Worm (Caenorhabditis elegans) whole organism, L4 larva: ENCODE results near the gene F07C3.2.

ENCODE experiments used
- F10B5.3 ChIP-seq: sonication (generic microtip); optimal IDR thresholded peaks from 2 replicates; lab custom pipeline; 2016; ENCODE audit warnings: mild to moderate bottlenecking, missing genetic modification characterization, missing compliant biosample characterization
- F37D6.2 ChIP-seq: sonication (generic microtip); optimal IDR thresholded peaks from 2 replicates; lab custom pipeline; 2016; ENCODE audit warnings: mild to moderate bottlenecking, missing genetic modification characterization, missing compliant biosample characterization
- F44E2.7 ChIP-seq: fragments of 200-800 bp; sonication (Bioruptor generic); IDR thresholded peaks from 2 replicates; pipeline ENCODE4 v2.1.2; 2022; ENCODE audit warnings: missing genetic modification characterization, missing compliant biosample characterization
- Y105C5A.15 ChIP-seq: fragments of 200-800 bp; sonication (Bioruptor generic); IDR thresholded peaks from 2 replicates; pipeline ENCODE4 v1.3.6; 2022; ENCODE audit warnings: missing genetic modification characterization, missing compliant biosample characterization
- aha-1 ChIP-seq: fragments of 150-350 bp; peaks from one replicate; lab custom pipeline; 2014; ENCODE audit warnings: missing biosample characterization, missing genetic modification characterization
- arid-1 ChIP-seq: fragments of 200-800 bp; sonication (Bioruptor generic); conservative IDR thresholded peaks from 2 replicates; pipeline ENCODE4 v1.3.6; 2022; ENCODE audit warnings: missing genetic modification reagents, missing genetic modification characterization, missing compliant biosample characterization
- ceh-20 ChIP-seq: fragments of 200-800 bp; sonication (Bioruptor generic); IDR thresholded peaks from 2 replicates; pipeline ENCODE4 v1.3.6; 2022; ENCODE audit warnings: missing genetic modification reagents, missing genetic modification characterization, missing compliant biosample characterization
- ceh-32 ChIP-seq: sonication (generic microtip); optimal IDR thresholded peaks from 2 replicates; lab custom pipeline; 2016; ENCODE audit warnings: mild to moderate bottlenecking, missing genetic modification characterization, missing compliant biosample characterization; ENCODE audit not compliant: poor library complexity
- ceh-44 ChIP-seq: fragments of 200-800 bp; sonication (Bioruptor generic); IDR thresholded peaks from 2 replicates; pipeline ENCODE4 v1.3.6; 2022; ENCODE audit warnings: missing genetic modification reagents, missing genetic modification characterization, missing compliant biosample characterization
- ceh-82 ChIP-seq: sonication (generic microtip); optimal IDR thresholded peaks from 2 replicates; lab custom pipeline; 2017; ENCODE audit warnings: missing biosample characterization, missing genetic modification characterization
- daf-12 ChIP-seq: fragments of 150-350 bp; optimal IDR thresholded peaks from 2 replicates; lab custom pipeline; 2014; ENCODE audit warnings: missing biosample characterization, missing genetic modification reagents, missing genetic modification characterization
- daf-16 ChIP-seq, 3 experiments: sonication (generic microtip); optimal IDR thresholded peaks; 2 replicates each; lab custom pipeline; 2016 to 2017; ENCODE audit warnings: missing genetic modification characterization in 3 of 3, missing genetic modification reagents in 3 of 3, mild to moderate bottlenecking in 2 of 3, missing compliant biosample characterization in 2 of 3, missing biosample characterization in 1 of 3, moderate library complexity in 1 of 3
- egl-27 ChIP-seq: sonication (generic microtip); optimal IDR thresholded peaks from 3 replicates; lab custom pipeline; 2017; ENCODE audit warnings: missing biosample characterization, missing genetic modification reagents, missing genetic modification characterization
- lin-29 ChIP-seq: fragments of 200-800 bp; sonication (Bioruptor generic); IDR thresholded peaks from 2 replicates; pipeline ENCODE4 v1.3.6; 2022; ENCODE audit warnings: missing genetic modification reagents, missing genetic modification characterization, missing compliant biosample characterization
- lir-3 ChIP-seq: sonication (generic microtip); optimal IDR thresholded peaks from 2 replicates; lab custom pipeline; 2016; ENCODE audit warnings: mild to moderate bottlenecking, missing genetic modification characterization, missing compliant biosample characterization
- mdl-1 ChIP-seq, 2 experiments: fragments of 150-350 bp in 1 of 2; sonication (generic microtip) in 1 of 2; optimal IDR thresholded peaks; 2 replicates each; lab custom pipeline; 2014 to 2017; ENCODE audit warnings: missing biosample characterization in 2 of 2, missing genetic modification characterization in 2 of 2
- mdt-29 ChIP-seq: fragments of 200-800 bp; sonication (Bioruptor generic); IDR thresholded peaks from 2 replicates; pipeline ENCODE4 v1.3.6; 2022; ENCODE audit warnings: missing genetic modification reagents, missing genetic modification characterization, missing compliant biosample characterization
- mep-1 ChIP-seq: fragments of 150-350 bp; sonication (generic microtip); optimal IDR thresholded peaks from 3 replicates; lab custom pipeline; 2014; ENCODE audit warnings: missing biosample characterization, missing genetic modification characterization
- mxl-2 ChIP-seq: fragments of 200-800 bp; sonication (Bioruptor generic); conservative IDR thresholded peaks from 2 replicates; pipeline ENCODE4 v1.3.6; 2022; ENCODE audit warnings: missing genetic modification reagents, missing genetic modification characterization, missing compliant biosample characterization
- nhr-111 ChIP-seq: fragments of 200-800 bp; sonication (Bioruptor generic); optimal IDR thresholded peaks from 2 replicates; lab custom pipeline; 2018; ENCODE audit warnings: mild to moderate bottlenecking, missing genetic modification characterization, missing compliant biosample characterization
- nhr-41 ChIP-seq: fragments of 200-800 bp; sonication (Bioruptor generic); IDR thresholded peaks from 2 replicates; pipeline ENCODE4 v1.3.6; 2022; ENCODE audit warnings: missing genetic modification reagents, missing genetic modification characterization, missing compliant biosample characterization
- nhr-48 ChIP-seq: sonication (generic microtip); optimal IDR thresholded peaks from 2 replicates; lab custom pipeline; 2016; ENCODE audit warnings: mild to moderate bottlenecking, missing genetic modification characterization, missing compliant biosample characterization
- rbr-2 ChIP-seq: sonication (generic microtip); optimal IDR thresholded peaks from 2 replicates; lab custom pipeline; 2016; ENCODE audit warnings: missing genotype, missing genetic modification characterization, missing compliant biosample characterization
- set-16 ChIP-seq: fragments of 200-800 bp; sonication (Bioruptor generic); IDR thresholded peaks from 2 replicates; pipeline ENCODE4 v1.3.6; 2022; ENCODE audit warnings: missing genetic modification reagents, missing genetic modification characterization, missing compliant biosample characterization
- skn-1 ChIP-seq: fragments of 150-350 bp; optimal IDR thresholded peaks from 2 replicates; lab custom pipeline; 2014; ENCODE audit warnings: missing biosample characterization, missing genetic modification characterization
- unc-62 ChIP-seq, 3 experiments: fragments of 150-350 bp in 1 of 3; sonication (generic microtip); optimal IDR thresholded peaks in 2 of 3; peaks in 1 of 3; 1 replicate in 1 of 3; 2 replicates in 2 of 3; lab custom pipeline; 2014 to 2017; ENCODE audit warnings: missing biosample characterization in 3 of 3, missing genetic modification characterization in 3 of 3, missing genetic modification reagents in 3 of 3, missing genotype in 1 of 3
- zfp-2 ChIP-seq: sonication (generic microtip); optimal IDR thresholded peaks from 2 replicates; lab custom pipeline; 2016; ENCODE audit warnings: mild to moderate bottlenecking, missing genetic modification characterization, missing compliant biosample characterization
- zip-11 ChIP-seq: fragments of 200-800 bp; sonication (Bioruptor generic); IDR thresholded peaks from 2 replicates; pipeline ENCODE4 v1.3.6; 2022; ENCODE audit warnings: missing genetic modification characterization, missing compliant biosample characterization

The F07C3.2 gene

ce11 chrV:9273587-9273986 is 47.7 kb downstream of the F07C3.2 start (continued):
- TF ChIP-seq set-16 (GFP tag; lab: Robert Waterston, UW): no peak
- no peak for TF ChIP-seq Y105C5A.15 (GFP tag; lab: Robert Waterston, UW)
- no peak; the same call in 1 of the 2 replicates for TF ChIP-seq arid-1 (GFP tag; lab: Robert Waterston, UW)
- peak in 1 of 2 experiments; percentile 46 for TF ChIP-seq daf-16 (GFP tag; optimal IDR thresholded peaks at IDR 0.05; lab: Kevin White, UChicago)
- no peak for TF ChIP-seq daf-16 (tag; optimal IDR thresholded peaks at IDR 0.05; lab: Kevin White, UChicago)
- TF ChIP-seq zip-11 (GFP tag; lab: Robert Waterston, UW): no peak
- TF ChIP-seq skn-1 (tag; lab: Kevin White, UChicago): no peak
- TF ChIP-seq F44E2.7 (GFP tag; lab: Robert Waterston, UW): no peak
- no peak for TF ChIP-seq F37D6.2
- no peak for TF ChIP-seq nhr-41 (GFP tag; lab: Robert Waterston, UW)
- no peak for TF ChIP-seq ceh-82 (tag; lab: Kevin White, UChicago)
- TF ChIP-seq F10B5.3: no peak
- no peak for TF ChIP-seq nhr-111 (GFP tag; lab: Kevin White, UChicago)
- TF ChIP-seq ceh-32 (tag; lab: Kevin White, UChicago): no peak
- no peak for TF ChIP-seq ceh-44 (GFP tag; lab: Robert Waterston, UW)
- TF ChIP-seq mdt-29 (GFP tag; lab: Robert Waterston, UW): no peak
- no peak for TF ChIP-seq lin-29
- TF ChIP-seq unc-62 (GFP tag; optimal IDR thresholded peaks at IDR 0.05 in 1 of 2; lab: Kevin White, UChicago): peak in 1 of 2 experiments; percentile 88
- TF ChIP-seq unc-62 (tag; optimal IDR thresholded peaks at IDR 0.05; lab: Kevin White, UChicago): no peak
- TF ChIP-seq, all 104 proteins: peak for 24

DNA sequence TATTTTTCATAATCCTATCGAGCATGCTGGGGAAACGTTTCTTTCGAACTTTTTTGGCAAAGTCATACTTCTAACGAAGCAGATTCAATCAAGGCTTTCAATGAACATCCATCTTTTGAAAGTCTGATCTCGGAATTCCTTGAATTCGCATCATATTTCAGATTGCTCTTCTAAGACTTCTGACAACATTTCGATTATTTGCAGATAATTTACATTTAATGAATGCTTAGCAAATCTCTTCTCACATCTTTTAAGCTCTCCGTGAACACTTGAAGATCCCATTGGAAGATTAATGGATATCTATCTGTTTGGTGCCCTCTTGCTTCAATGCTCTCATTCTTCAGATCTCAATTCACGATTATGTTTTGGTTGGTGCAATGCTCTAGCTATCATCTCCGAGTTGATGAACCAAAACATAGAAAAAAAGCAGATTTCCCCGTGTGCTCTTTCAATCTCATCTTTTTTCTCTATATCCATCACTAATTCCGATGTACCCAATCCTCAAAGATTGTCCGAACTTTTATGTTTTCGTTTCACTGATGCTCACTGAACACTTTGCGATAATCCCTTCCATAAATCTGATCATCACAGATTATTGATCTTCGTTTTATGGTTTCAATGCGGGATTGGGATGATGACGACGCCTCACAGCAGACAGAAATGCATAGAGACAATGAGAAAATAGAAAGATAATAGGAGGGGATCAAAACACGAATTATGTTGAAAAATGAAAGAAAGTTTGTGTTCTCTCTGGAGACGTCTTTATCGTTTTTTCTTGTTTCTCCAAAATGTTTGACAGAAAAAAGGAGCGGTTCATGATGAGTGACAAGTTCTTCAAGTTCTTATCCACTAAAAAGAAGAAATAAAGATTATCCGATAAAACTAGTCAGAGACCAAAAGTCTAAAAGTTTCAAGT is 48.5 kb downstream of the F07C3.2 start:
- TF ChIP-seq lin-29: no peak
- no peak for TF ChIP-seq lir-3 (tag; lab: Kevin White, UChicago)
- TF ChIP-seq zfp-2 (tag; lab: Kevin White, UChicago): no peak
- TF ChIP-seq egl-27 (tag; lab: Kevin White, UChicago): no peak
- peak in 1 of 2 experiments; percentile 89 for TF ChIP-seq unc-62 (GFP tag; optimal IDR thresholded peaks at IDR 0.05 in 1 of 2; lab: Kevin White, UChicago)
- TF ChIP-seq unc-62 (tag; optimal IDR thresholded peaks at IDR 0.05; lab: Kevin White, UChicago): no peak
- peak in 1 of 2 experiments; percentile 52 for TF ChIP-seq mdl-1 (tag; optimal IDR thresholded peaks at IDR 0.05; lab: Kevin White, UChicago)
- peak; percentile 23 for TF ChIP-seq nhr-48 (tag; lab: Kevin White, UChicago)
- no peak for TF ChIP-seq mxl-2 (GFP tag; lab: Robert Waterston, UW)
- no peak for TF ChIP-seq daf-12 (tag; lab: Kevin White, UChicago)
- TF ChIP-seq rbr-2 (tag; lab: Kevin White, UChicago): no peak
- peak; percentile 21; the same call in 1 of the 2 replicates for TF ChIP-seq ceh-20
- peak; percentile 76 for TF ChIP-seq aha-1 (tag; lab: Kevin White, UChicago)
- TF ChIP-seq mep-1 (tag; lab: Kevin White, UChicago): no peak
